Worm (Caenorhabditis elegans) whole organism, L2 larva: Measurements from ENCODE around the gene W02B12.13.

Source experiments
- C34F6.9 ChIP-seq: fragments of 150-350 bp; optimal IDR thresholded peaks from 2 replicates; lab custom pipeline; 2014; ENCODE audit warnings: missing biosample characterization, missing genetic modification characterization
- F13H6.1 ChIP-seq: sonication (generic microtip); optimal IDR thresholded peaks from 2 replicates; lab custom pipeline; 2016; ENCODE audit warnings: missing genetic modification characterization, missing compliant biosample characterization
- R02D3.7 ChIP-seq: fragments of 150-350 bp; optimal IDR thresholded peaks from 2 replicates; lab custom pipeline; 2014; ENCODE audit warnings: missing biosample characterization, missing genetic modification characterization
- Y55F3AM.14 ChIP-seq: fragments of 200-800 bp; sonication (Bioruptor generic); optimal IDR thresholded peaks from 2 replicates; lab custom pipeline; 2018; ENCODE audit warnings: mild to moderate bottlenecking, missing genetic modification characterization, missing compliant biosample characterization
- ZK546.5 ChIP-seq: sonication (generic microtip); optimal IDR thresholded peaks from 2 replicates; lab custom pipeline; 2017; ENCODE audit warnings: missing biosample characterization, missing genetic modification characterization
- alr-1 ChIP-seq: fragments of 150-350 bp; optimal IDR thresholded peaks from 2 replicates; lab custom pipeline; 2014; ENCODE audit warnings: missing biosample characterization, missing genetic modification characterization
- aly-2 ChIP-seq: fragments of 150-350 bp; optimal IDR thresholded peaks from 2 replicates; lab custom pipeline; 2014; ENCODE audit warnings: missing biosample characterization, missing genetic modification characterization
- ama-1 ChIP-seq: fragments of 150-350 bp; optimal IDR thresholded peaks from 2 replicates; lab custom pipeline; 2018; ENCODE audit warnings: inconsistent platforms
- blmp-1 ChIP-seq: sonication (generic microtip); optimal IDR thresholded peaks from 2 replicates; lab custom pipeline; 2017; ENCODE audit warnings: missing genetic modification characterization, mild to moderate bottlenecking, missing compliant biosample characterization, antibody characterized with exemption, moderate library complexity; ENCODE audit not compliant: insufficient read depth
- ceh-82 ChIP-seq: fragments of 150-350 bp; optimal IDR thresholded peaks from 2 replicates; lab custom pipeline; 2014; ENCODE audit warnings: missing biosample characterization, missing genetic modification characterization
- crh-2 ChIP-seq: sonication (generic microtip); optimal IDR thresholded peaks from 2 replicates; lab custom pipeline; 2017; ENCODE audit warnings: missing biosample characterization, missing genetic modification characterization
- egl-27 ChIP-seq: sonication (generic microtip); optimal IDR thresholded peaks from 3 replicates; lab custom pipeline; 2017; ENCODE audit warnings: missing biosample characterization, missing genetic modification reagents, missing genetic modification characterization
- fos-1 ChIP-seq: fragments of 150-350 bp; optimal IDR thresholded peaks from 2 replicates; lab custom pipeline; 2014; ENCODE audit warnings: missing biosample characterization, missing genetic modification characterization
- gmeb-1 ChIP-seq: fragments of 150-350 bp; optimal IDR thresholded peaks from 2 replicates; lab custom pipeline; 2014; ENCODE audit warnings: missing biosample characterization, missing genetic modification characterization
- lin-11 ChIP-seq: fragments of 150-350 bp; sonication (generic microtip); optimal IDR thresholded peaks from 2 replicates; lab custom pipeline; 2014; ENCODE audit warnings: missing biosample characterization, missing genetic modification characterization, inconsistent platforms, mixed read lengths
- lin-13 ChIP-seq: fragments of 150-350 bp; optimal IDR thresholded peaks from 2 replicates; lab custom pipeline; 2014; ENCODE audit warnings: missing biosample characterization, missing genetic modification reagents, missing genetic modification characterization
- lsy-2 ChIP-seq, 2 experiments: fragments of 150-350 bp in 1 of 2; sonication (generic microtip) in 1 of 2; optimal IDR thresholded peaks; 2 replicates each; lab custom pipeline; 2014 to 2017; ENCODE audit warnings: missing biosample characterization in 2 of 2, missing genetic modification characterization in 2 of 2
- mab-5 ChIP-seq: fragments of 150-350 bp; optimal IDR thresholded peaks from 2 replicates; lab custom pipeline; 2014; ENCODE audit warnings: missing biosample characterization, missing genetic modification characterization
- mdl-1 ChIP-seq, 2 experiments: fragments of 150-350 bp in 1 of 2; sonication (generic microtip) in 1 of 2; optimal IDR thresholded peaks; 2 replicates each; lab custom pipeline; 2017; ENCODE audit warnings: missing biosample characterization in 2 of 2, missing genetic modification characterization in 2 of 2
- nhr-10 ChIP-seq: sonication (generic microtip); optimal IDR thresholded peaks from 2 replicates; lab custom pipeline; 2017; ENCODE audit warnings: missing biosample characterization, missing genetic modification characterization
- nhr-11 ChIP-seq: fragments of 150-350 bp; optimal IDR thresholded peaks from 2 replicates; lab custom pipeline; 2014; ENCODE audit warnings: missing biosample characterization, missing genetic modification characterization
- nhr-129 ChIP-seq: fragments of 150-350 bp; optimal IDR thresholded peaks from 2 replicates; lab custom pipeline; 2014; ENCODE audit warnings: missing biosample characterization, missing genetic modification characterization
- nhr-21 ChIP-seq: fragments of 150-350 bp; optimal IDR thresholded peaks from 2 replicates; lab custom pipeline; 2014; ENCODE audit warnings: missing biosample characterization, missing genetic modification characterization
- nhr-23 ChIP-seq: fragments of 150-350 bp; optimal IDR thresholded peaks from 2 replicates; lab custom pipeline; 2014; ENCODE audit warnings: missing biosample characterization, missing genetic modification reagents, missing genetic modification characterization
- nhr-237 ChIP-seq: fragments of 150-350 bp; optimal IDR thresholded peaks from 2 replicates; lab custom pipeline; 2014; ENCODE audit warnings: missing biosample characterization, missing genetic modification characterization
- nhr-25 ChIP-seq: fragments of 150-350 bp; sonication (generic microtip); optimal IDR thresholded peaks from 3 replicates; lab custom pipeline; 2014; ENCODE audit warnings: missing biosample characterization, missing genetic modification characterization
- nhr-6 ChIP-seq: fragments of 150-350 bp; optimal IDR thresholded peaks from 2 replicates; lab custom pipeline; 2014; ENCODE audit warnings: missing biosample characterization, missing genetic modification characterization
- nhr-77 ChIP-seq: fragments of 150-350 bp; optimal IDR thresholded peaks from 2 replicates; lab custom pipeline; 2014; ENCODE audit warnings: missing biosample characterization, missing genetic modification characterization
- peb-1 ChIP-seq: fragments of 150-350 bp; optimal IDR thresholded peaks from 2 replicates; lab custom pipeline; 2014; ENCODE audit warnings: missing biosample characterization, missing genetic modification characterization
- sem-4 ChIP-seq: fragments of 150-350 bp; optimal IDR thresholded peaks from 2 replicates; lab custom pipeline; 2014; ENCODE audit warnings: missing biosample characterization, missing genetic modification reagents, missing genetic modification characterization
- skn-1 ChIP-seq: sonication (generic microtip); optimal IDR thresholded peaks from 2 replicates; lab custom pipeline; 2017; ENCODE audit warnings: missing biosample characterization, missing genetic modification characterization
- sma-3 ChIP-seq: sonication (generic microtip); optimal IDR thresholded peaks from 2 replicates; lab custom pipeline; 2016; ENCODE audit warnings: missing genetic modification reagents, missing genetic modification characterization, missing compliant biosample characterization
- sma-9 ChIP-seq, 2 experiments: fragments of 150-350 bp in 1 of 2; sonication (generic microtip) in 1 of 2; optimal IDR thresholded peaks; 2 replicates each; lab custom pipeline; 2014 to 2016; ENCODE audit warnings: missing genetic modification characterization in 2 of 2, mild to moderate bottlenecking in 1 of 2, missing biosample characterization in 1 of 2, missing compliant biosample characterization in 1 of 2, missing genetic modification reagents in 1 of 2, moderate library complexity in 1 of 2
- snpc-4 ChIP-seq: fragments of 150-350 bp; optimal IDR thresholded peaks from 2 replicates; lab custom pipeline; 2014; ENCODE audit warnings: missing biosample characterization, missing genetic modification characterization
- unc-39 ChIP-seq: fragments of 150-350 bp; optimal IDR thresholded peaks from 2 replicates; lab custom pipeline; 2014; ENCODE audit warnings: missing biosample characterization, missing genetic modification characterization
- unc-55 ChIP-seq: fragments of 150-350 bp; sonication (generic microtip); optimal IDR thresholded peaks from 3 replicates; lab custom pipeline; 2014; ENCODE audit warnings: missing biosample characterization, missing genetic modification reagents, missing genetic modification characterization
- unc-62 ChIP-seq: fragments of 150-350 bp; optimal IDR thresholded peaks from 2 replicates; lab custom pipeline; 2014; ENCODE audit warnings: missing biosample characterization, missing genetic modification reagents, missing genetic modification characterization
- ztf-11 ChIP-seq: sonication (generic microtip); optimal IDR thresholded peaks from 2 replicates; lab custom pipeline; 2017; ENCODE audit warnings: missing biosample characterization, missing genetic modification characterization

W02B12.13 gene

DNA sequence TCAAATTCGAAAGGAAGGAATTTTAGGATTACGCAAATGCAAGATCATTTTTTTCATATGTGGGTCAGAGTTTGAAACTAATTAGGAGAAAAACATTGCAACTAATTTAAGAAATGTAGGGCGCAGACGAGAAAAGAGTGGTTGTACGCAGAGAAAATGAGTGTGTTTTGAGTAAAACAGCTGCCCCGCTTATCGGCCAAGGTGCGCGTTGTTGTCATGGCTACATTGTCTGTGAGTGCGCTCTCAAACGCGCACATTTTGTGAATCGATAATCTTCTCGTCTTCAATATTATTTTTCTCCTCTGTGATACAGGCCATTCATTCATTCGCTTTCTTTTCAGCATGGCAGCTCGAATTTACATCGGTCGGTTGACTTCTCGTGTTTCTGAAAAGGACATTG, 8.6 kb downstream of the W02B12.13 start:
- TF ChIP-seq unc-39 (tag; lab: Kevin White, UChicago) (no peak), lin-11 (tag; lab: Kevin White, UChicago) (peak; percentile 43)
- TF ChIP-seq, all 48 proteins: peak for 1

DNA sequence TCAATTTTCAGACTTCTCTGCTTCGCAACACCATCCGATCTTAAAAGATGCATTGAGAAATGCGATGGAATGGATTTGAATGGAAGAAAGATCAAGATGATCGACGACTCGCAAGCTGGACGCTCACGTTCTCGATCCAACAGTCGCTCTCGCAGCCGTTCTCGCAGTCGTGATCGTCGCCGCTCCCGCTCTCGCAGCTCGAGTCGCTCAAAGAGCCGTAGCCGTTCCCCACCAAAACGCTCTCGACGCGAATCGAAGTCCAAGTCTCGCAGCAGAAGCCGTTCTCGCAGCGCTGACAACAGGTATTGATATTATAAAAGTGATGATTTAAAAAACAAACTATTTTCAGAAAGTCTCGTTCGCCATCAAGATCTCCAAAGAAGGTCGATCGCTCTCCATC, 10.1 kb downstream of the W02B12.13 start:
- TF ChIP-seq blmp-1 (tag; lab: Kevin White, UChicago) = no peak
- TF ChIP-seq unc-62 (GFP tag; lab: Kevin White, UChicago) = no peak
- TF ChIP-seq nhr-11 = no peak
- no peak for TF ChIP-seq egl-27 (tag; lab: Kevin White, UChicago)
- TF ChIP-seq ZK546.5 (tag; lab: Kevin White, UChicago) = no peak
- TF ChIP-seq ama-1 (lab: Kevin White, UChicago) = no peak
- no peak for TF ChIP-seq gmeb-1 (tag; lab: Kevin White, UChicago)
- no peak for TF ChIP-seq lsy-2 (tag; optimal IDR thresholded peaks at IDR 0.05; lab: Kevin White, UChicago)
- TF ChIP-seq mdl-1 (tag; optimal IDR thresholded peaks at IDR 0.05; lab: Kevin White, UChicago) = no peak
- TF ChIP-seq nhr-10 = no peak
- no peak for TF ChIP-seq peb-1 (tag; lab: Kevin White, UChicago)

DNA sequence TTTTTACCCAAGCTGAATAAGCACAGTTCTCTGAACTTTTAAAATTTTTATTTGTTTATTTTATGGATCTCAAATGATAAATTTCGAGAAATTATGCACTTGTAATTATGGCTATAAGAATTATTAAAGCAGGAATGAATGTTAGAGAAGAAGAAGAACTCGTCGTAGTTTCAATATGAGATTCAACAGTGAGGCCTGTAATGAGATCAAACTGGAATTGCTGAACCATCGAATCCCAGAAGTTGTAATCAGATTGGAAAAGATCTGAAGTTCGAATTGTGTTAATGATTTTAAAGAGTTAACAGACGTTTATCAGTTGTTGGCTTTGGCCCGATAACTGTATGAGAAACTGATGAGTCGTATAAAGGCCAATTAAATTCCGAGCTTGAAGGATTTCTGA, 10.6 kb downstream of the W02B12.13 start:
- TF ChIP-seq nhr-11 (no peak), ceh-82 (tag; lab: Kevin White, UChicago) (no peak), mab-5 (tag; lab: Kevin White, UChicago) (no peak), nhr-23 (tag; lab: Kevin White, UChicago) (no peak), R02D3.7 (no peak), ama-1 (lab: Kevin White, UChicago) (no peak)

DNA sequence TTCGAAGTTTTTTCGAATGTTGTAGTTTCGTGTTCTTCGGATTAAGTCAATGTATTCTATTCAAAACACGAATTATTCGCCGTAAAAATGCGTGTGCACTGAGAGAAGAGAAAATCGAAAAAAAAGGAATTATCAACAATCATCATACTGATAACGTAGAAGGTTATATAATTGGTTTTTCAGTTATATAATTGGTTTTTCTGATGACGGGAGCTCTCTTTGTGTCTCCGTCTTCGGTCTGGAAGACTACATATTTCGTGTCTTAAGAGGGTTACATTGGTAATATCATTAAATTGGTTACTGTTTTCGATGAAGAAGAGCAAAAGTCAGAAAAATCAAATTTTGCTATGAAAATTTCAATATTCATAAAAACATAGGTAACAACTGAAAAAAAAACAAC, 14.8 kb downstream of the W02B12.13 start:
- TF ChIP-seq skn-1 (peak; percentile 12), fos-1 (tag; lab: Kevin White, UChicago) (peak; percentile 52), nhr-23 (tag; lab: Kevin White, UChicago) (no peak), aly-2 (tag; lab: Kevin White, UChicago) (no peak), ztf-11 (tag; lab: Kevin White, UChicago) (no peak), nhr-129 (tag; lab: Kevin White, UChicago) (no peak), nhr-237 (tag; lab: Kevin White, UChicago) (no peak), ZK546.5 (tag; lab: Kevin White, UChicago) (no peak), peb-1 (tag; lab: Kevin White, UChicago) (no peak), mdl-1 (tag; optimal IDR thresholded peaks at IDR 0.05; lab: Kevin White, UChicago) (no peak), sem-4 (tag; lab: Kevin White, UChicago) (no peak), nhr-6 (no peak), snpc-4 (tag; lab: Kevin White, UChicago) (no peak)

DNA sequence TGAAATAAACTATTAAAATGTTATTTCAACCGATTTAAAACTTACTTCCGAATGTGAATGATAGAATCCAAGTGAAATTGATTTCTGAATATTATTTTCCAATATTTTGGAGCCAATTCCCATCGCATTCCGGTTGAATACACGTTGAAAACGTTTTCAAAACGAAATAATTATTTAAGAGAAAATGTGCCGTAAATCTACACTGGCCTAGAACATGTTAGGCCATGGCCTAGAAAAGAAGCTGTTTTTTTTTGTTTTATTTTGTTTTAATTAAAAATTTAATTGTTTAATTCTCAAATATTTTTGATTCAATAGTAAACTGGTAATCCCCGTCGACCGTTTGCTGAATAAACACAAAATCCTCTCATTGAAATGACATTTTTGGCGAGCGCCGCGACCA, 18.8 kb downstream of the W02B12.13 start:
- TF ChIP-seq nhr-77 (no peak), unc-55 (GFP tag; lab: Kevin White, UChicago) (peak; percentile 32), sma-9 (GFP tag; optimal IDR thresholded peaks at IDR 0.05; lab: Kevin White, UChicago) (peak; percentile 15), sma-9 (tag; optimal IDR thresholded peaks at IDR 0.05; lab: Kevin White, UChicago) (no peak), R02D3.7 (peak; percentile 14), ama-1 (lab: Kevin White, UChicago) (no peak)
- TF ChIP-seq, all 48 proteins: peak for 3

DNA sequence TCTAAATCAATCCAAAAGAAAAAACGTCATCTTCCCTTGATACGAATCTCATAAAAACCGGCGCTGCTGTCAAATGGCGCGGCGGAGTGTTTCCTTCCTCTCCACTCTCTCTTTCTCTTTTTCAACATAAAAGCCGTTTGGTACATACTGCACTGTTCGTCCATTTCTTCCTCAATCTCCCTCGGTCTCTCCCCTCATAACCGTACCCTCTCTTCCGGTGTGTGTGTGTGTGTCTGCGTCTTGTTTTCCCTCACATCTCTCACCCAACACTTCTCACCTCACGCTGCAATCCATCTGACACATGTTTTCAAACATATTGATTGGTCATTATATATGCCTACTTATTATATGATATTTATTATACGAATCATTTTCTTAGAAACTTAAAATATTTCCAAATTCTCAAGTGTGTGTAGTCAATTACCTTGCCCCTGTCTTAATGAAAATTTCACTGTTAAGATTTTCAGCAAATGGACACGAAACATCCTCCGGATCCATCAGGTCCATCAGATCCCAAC, 19.4 kb downstream of the W02B12.13 start, which contains the start of the genes aars-1 and rga-1:
Gene aars-1, minus strand, starts transcription at position 71 of the 518 bp plus-strand sequence.
Gene rga-1, plus strand, starts transcription at position 468 of the 518 bp plus-strand sequence.
- TF ChIP-seq C34F6.9 (tag; lab: Kevin White, UChicago) (peak; percentile 77), crh-2 (peak; percentile 39), peb-1 (tag; lab: Kevin White, UChicago) (no peak), lsy-2 (tag; optimal IDR thresholded peaks at IDR 0.05; lab: Kevin White, UChicago) (peak in 1 of 2 experiments; percentile 70), sem-4 (tag; lab: Kevin White, UChicago) (peak; percentile 77), sma-9 (GFP tag; optimal IDR thresholded peaks at IDR 0.05; lab: Kevin White, UChicago) (peak; percentile 83), sma-9 (tag; optimal IDR thresholded peaks at IDR 0.05; lab: Kevin White, UChicago) (no peak), sma-3 (GFP tag; lab: Kevin White, UChicago) (peak; percentile 40), Y55F3AM.14 (no peak), F13H6.1 (tag; lab: Kevin White, UChicago) (peak; percentile 75), nhr-25 (tag; lab: Kevin White, UChicago) (peak; percentile 73), alr-1 (tag; lab: Kevin White, UChicago) (no peak), fos-1 (tag; lab: Kevin White, UChicago) (peak; percentile 68), ztf-11 (tag; lab: Kevin White, UChicago) (no peak), blmp-1 (tag; lab: Kevin White, UChicago) (peak; percentile 70), nhr-129 (tag; lab: Kevin White, UChicago) (peak; percentile 70), unc-55 (GFP tag; lab: Kevin White, UChicago) (peak; percentile 50), nhr-21 (tag; lab: Kevin White, UChicago) (peak; percentile 48), lin-13 (peak; percentile 20)
